Worm (Caenorhabditis elegans) whole organism, L2 larva: Measurements from ENCODE around the gene T28D6.6.
A peak's percentile ranks its signal among the peaks of the same experiment; 100 is the strongest.

Source experiments
- F13H6.1 ChIP-seq: sonication (generic microtip); optimal IDR thresholded peaks from 2 replicates; lab custom pipeline; 2016; ENCODE audit warnings: missing genetic modification characterization, missing compliant biosample characterization
- Y55F3AM.14 ChIP-seq: fragments of 200-800 bp; sonication (Bioruptor generic); optimal IDR thresholded peaks from 2 replicates; lab custom pipeline; 2018; ENCODE audit warnings: mild to moderate bottlenecking, missing genetic modification characterization, missing compliant biosample characterization
- ZK546.5 ChIP-seq: sonication (generic microtip); optimal IDR thresholded peaks from 2 replicates; lab custom pipeline; 2017; ENCODE audit warnings: missing biosample characterization, missing genetic modification characterization
- aly-2 ChIP-seq: fragments of 150-350 bp; optimal IDR thresholded peaks from 2 replicates; lab custom pipeline; 2014; ENCODE audit warnings: missing biosample characterization, missing genetic modification characterization
- ama-1 ChIP-seq: fragments of 150-350 bp; optimal IDR thresholded peaks from 2 replicates; lab custom pipeline; 2018; ENCODE audit warnings: inconsistent platforms
- blmp-1 ChIP-seq: sonication (generic microtip); optimal IDR thresholded peaks from 2 replicates; lab custom pipeline; 2017; ENCODE audit warnings: missing genetic modification characterization, mild to moderate bottlenecking, missing compliant biosample characterization, antibody characterized with exemption, moderate library complexity; ENCODE audit not compliant: insufficient read depth
- ceh-16 ChIP-seq: fragments of 150-350 bp; optimal IDR thresholded peaks from 2 replicates; lab custom pipeline; 2014; ENCODE audit warnings: missing biosample characterization, missing genetic modification characterization
- ceh-82 ChIP-seq: fragments of 150-350 bp; optimal IDR thresholded peaks from 2 replicates; lab custom pipeline; 2014; ENCODE audit warnings: missing biosample characterization, missing genetic modification characterization
- crh-2 ChIP-seq: sonication (generic microtip); optimal IDR thresholded peaks from 2 replicates; lab custom pipeline; 2017; ENCODE audit warnings: missing biosample characterization, missing genetic modification characterization
- egl-27 ChIP-seq: sonication (generic microtip); optimal IDR thresholded peaks from 3 replicates; lab custom pipeline; 2017; ENCODE audit warnings: missing biosample characterization, missing genetic modification reagents, missing genetic modification characterization
- elt-1 ChIP-seq: fragments of 150-350 bp; optimal IDR thresholded peaks from 2 replicates; lab custom pipeline; 2014; ENCODE audit warnings: missing biosample characterization, missing genetic modification characterization
- elt-3 ChIP-seq: sonication (generic microtip); optimal IDR thresholded peaks from 2 replicates; lab custom pipeline; 2017; ENCODE audit warnings: missing biosample characterization, missing genetic modification characterization
- fos-1 ChIP-seq: fragments of 150-350 bp; optimal IDR thresholded peaks from 2 replicates; lab custom pipeline; 2014; ENCODE audit warnings: missing biosample characterization, missing genetic modification characterization
- gmeb-1 ChIP-seq: fragments of 150-350 bp; optimal IDR thresholded peaks from 2 replicates; lab custom pipeline; 2014; ENCODE audit warnings: missing biosample characterization, missing genetic modification characterization
- lin-39 ChIP-seq: fragments of 150-350 bp; optimal IDR thresholded peaks from 2 replicates; lab custom pipeline; 2014; ENCODE audit warnings: missing biosample characterization, missing genetic modification reagents, missing genetic modification characterization
- lsy-2 ChIP-seq, 2 experiments: fragments of 150-350 bp in 1 of 2; sonication (generic microtip) in 1 of 2; optimal IDR thresholded peaks; 2 replicates each; lab custom pipeline; 2014 to 2017; ENCODE audit warnings: missing biosample characterization in 2 of 2, missing genetic modification characterization in 2 of 2
- mbf-1 ChIP-seq: sonication (generic microtip); optimal IDR thresholded peaks from 2 replicates; lab custom pipeline; 2017; ENCODE audit warnings: missing biosample characterization, missing genetic modification characterization
- mdl-1 ChIP-seq, 2 experiments: fragments of 150-350 bp in 1 of 2; sonication (generic microtip) in 1 of 2; optimal IDR thresholded peaks; 2 replicates each; lab custom pipeline; 2017; ENCODE audit warnings: missing biosample characterization in 2 of 2, missing genetic modification characterization in 2 of 2
- nhr-10 ChIP-seq: sonication (generic microtip); optimal IDR thresholded peaks from 2 replicates; lab custom pipeline; 2017; ENCODE audit warnings: missing biosample characterization, missing genetic modification characterization
- nhr-11 ChIP-seq: fragments of 150-350 bp; optimal IDR thresholded peaks from 2 replicates; lab custom pipeline; 2014; ENCODE audit warnings: missing biosample characterization, missing genetic modification characterization
- nhr-12 ChIP-seq: fragments of 150-350 bp; optimal IDR thresholded peaks from 2 replicates; lab custom pipeline; 2014; ENCODE audit warnings: missing biosample characterization, missing genetic modification characterization
- nhr-129 ChIP-seq: fragments of 150-350 bp; optimal IDR thresholded peaks from 2 replicates; lab custom pipeline; 2014; ENCODE audit warnings: missing biosample characterization, missing genetic modification characterization
- nhr-21 ChIP-seq: fragments of 150-350 bp; optimal IDR thresholded peaks from 2 replicates; lab custom pipeline; 2014; ENCODE audit warnings: missing biosample characterization, missing genetic modification characterization
- nhr-23 ChIP-seq: fragments of 150-350 bp; optimal IDR thresholded peaks from 2 replicates; lab custom pipeline; 2014; ENCODE audit warnings: missing biosample characterization, missing genetic modification reagents, missing genetic modification characterization
- nhr-237 ChIP-seq: fragments of 150-350 bp; optimal IDR thresholded peaks from 2 replicates; lab custom pipeline; 2014; ENCODE audit warnings: missing biosample characterization, missing genetic modification characterization
- nhr-25 ChIP-seq: fragments of 150-350 bp; sonication (generic microtip); optimal IDR thresholded peaks from 3 replicates; lab custom pipeline; 2014; ENCODE audit warnings: missing biosample characterization, missing genetic modification characterization
- peb-1 ChIP-seq: fragments of 150-350 bp; optimal IDR thresholded peaks from 2 replicates; lab custom pipeline; 2014; ENCODE audit warnings: missing biosample characterization, missing genetic modification characterization
- sem-4 ChIP-seq: fragments of 150-350 bp; optimal IDR thresholded peaks from 2 replicates; lab custom pipeline; 2014; ENCODE audit warnings: missing biosample characterization, missing genetic modification reagents, missing genetic modification characterization
- skn-1 ChIP-seq: sonication (generic microtip); optimal IDR thresholded peaks from 2 replicates; lab custom pipeline; 2017; ENCODE audit warnings: missing biosample characterization, missing genetic modification characterization
- sma-3 ChIP-seq: sonication (generic microtip); optimal IDR thresholded peaks from 2 replicates; lab custom pipeline; 2016; ENCODE audit warnings: missing genetic modification reagents, missing genetic modification characterization, missing compliant biosample characterization
- sma-9 ChIP-seq, 2 experiments: fragments of 150-350 bp in 1 of 2; sonication (generic microtip) in 1 of 2; optimal IDR thresholded peaks; 2 replicates each; lab custom pipeline; 2014 to 2016; ENCODE audit warnings: missing genetic modification characterization in 2 of 2, mild to moderate bottlenecking in 1 of 2, missing biosample characterization in 1 of 2, missing compliant biosample characterization in 1 of 2, missing genetic modification reagents in 1 of 2, moderate library complexity in 1 of 2
- snpc-4 ChIP-seq: fragments of 150-350 bp; optimal IDR thresholded peaks from 2 replicates; lab custom pipeline; 2014; ENCODE audit warnings: missing biosample characterization, missing genetic modification characterization
- unc-39 ChIP-seq: fragments of 150-350 bp; optimal IDR thresholded peaks from 2 replicates; lab custom pipeline; 2014; ENCODE audit warnings: missing biosample characterization, missing genetic modification characterization
- unc-55 ChIP-seq: fragments of 150-350 bp; sonication (generic microtip); optimal IDR thresholded peaks from 3 replicates; lab custom pipeline; 2014; ENCODE audit warnings: missing biosample characterization, missing genetic modification reagents, missing genetic modification characterization
- unc-62 ChIP-seq: fragments of 150-350 bp; optimal IDR thresholded peaks from 2 replicates; lab custom pipeline; 2014; ENCODE audit warnings: missing biosample characterization, missing genetic modification reagents, missing genetic modification characterization
- zag-1 ChIP-seq: fragments of 150-350 bp; optimal IDR thresholded peaks from 2 replicates; lab custom pipeline; 2014; ENCODE audit warnings: missing biosample characterization, missing genetic modification characterization
- ztf-11 ChIP-seq: sonication (generic microtip); optimal IDR thresholded peaks from 2 replicates; lab custom pipeline; 2017; ENCODE audit warnings: missing biosample characterization, missing genetic modification characterization
- ztf-4 ChIP-seq: fragments of 150-350 bp; optimal IDR thresholded peaks from 2 replicates; lab custom pipeline; 2014; ENCODE audit warnings: missing biosample characterization, missing genetic modification characterization

T28D6.6 gene

ce11 chrIII:11371236-11371635, 28.3 kb upstream of the T28D6.6 start (continued):
- TF ChIP-seq crh-2 (tag; lab: Kevin White, UChicago) (peak; percentile 29), nhr-12 (tag; lab: Kevin White, UChicago) (no peak), unc-55 (GFP tag; lab: Kevin White, UChicago) (peak; percentile 59)

DNA sequence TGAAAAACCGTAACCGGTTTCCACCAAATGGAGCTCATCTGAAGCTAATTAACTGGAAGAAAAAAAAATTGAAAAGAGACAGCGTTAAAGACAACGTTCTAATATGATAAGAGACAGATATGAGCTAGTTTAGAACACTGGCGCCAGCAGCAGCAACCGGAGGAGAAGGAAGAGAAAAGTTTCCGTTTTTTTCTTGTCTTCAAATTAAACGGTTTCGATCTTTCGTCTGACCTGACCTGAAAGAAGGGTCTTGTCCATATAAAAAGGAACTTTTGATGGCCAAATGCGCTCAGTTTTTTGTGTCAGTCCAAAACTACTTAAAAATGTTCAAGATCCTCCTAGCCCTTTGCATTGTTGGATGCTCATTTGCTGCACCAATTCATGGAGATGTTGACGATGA, 23.6 kb upstream of the T28D6.6 start, which contains the start of gene T28D6.3:
T28D6.3 (plus strand) TSS at position 301 of the 400 bp plus-strand sequence.
- TF ChIP-seq sem-4 (tag; lab: Kevin White, UChicago) (no peak), mbf-1 (tag; lab: Kevin White, UChicago) (no peak), nhr-11 (tag; lab: Kevin White, UChicago) (no peak), Y55F3AM.14 (GFP tag; lab: Kevin White, UChicago) (no peak), nhr-25 (tag; lab: Kevin White, UChicago) (no peak), ama-1 (lab: Kevin White, UChicago) (no peak), unc-62 (GFP tag; lab: Kevin White, UChicago) (no peak), ztf-11 (tag; lab: Kevin White, UChicago) (no peak), zag-1 (no peak), fos-1 (tag; lab: Kevin White, UChicago) (no peak), ztf-4 (tag; lab: Kevin White, UChicago) (no peak), skn-1 (tag; lab: Kevin White, UChicago) (no peak), sma-3 (GFP tag; lab: Kevin White, UChicago) (no peak), lsy-2 (tag; optimal IDR thresholded peaks at IDR 0.05; lab: Kevin White, UChicago) (no peak), peb-1 (no peak), blmp-1 (tag; lab: Kevin White, UChicago) (no peak)

ce11 chrIII:11362915-11363314, 20.0 kb upstream of the T28D6.6 start:
- TF ChIP-seq blmp-1 (tag; lab: Kevin White, UChicago): no peak
- no peak for TF ChIP-seq egl-27 (tag; lab: Kevin White, UChicago)
- TF ChIP-seq gmeb-1 (tag; lab: Kevin White, UChicago): no peak
- TF ChIP-seq snpc-4 (tag; lab: Kevin White, UChicago): no peak
- TF ChIP-seq mdl-1 (tag; optimal IDR thresholded peaks at IDR 0.05; lab: Kevin White, UChicago): no peak
- no peak for TF ChIP-seq nhr-11 (tag; lab: Kevin White, UChicago)
- TF ChIP-seq peb-1: no peak
- no peak for TF ChIP-seq unc-39 (tag; lab: Kevin White, UChicago)
- no peak for TF ChIP-seq aly-2 (tag; lab: Kevin White, UChicago)
- TF ChIP-seq nhr-129 (tag; lab: Kevin White, UChicago): no peak
- no peak for TF ChIP-seq sma-9 (GFP tag; optimal IDR thresholded peaks at IDR 0.05; lab: Kevin White, UChicago)
- TF ChIP-seq sma-9 (tag; optimal IDR thresholded peaks at IDR 0.05; lab: Kevin White, UChicago): no peak
- no peak for TF ChIP-seq nhr-12 (tag; lab: Kevin White, UChicago)
- TF ChIP-seq ceh-16 (tag; lab: Kevin White, UChicago): no peak
- TF ChIP-seq lin-39: no peak
- no peak for TF ChIP-seq nhr-237 (tag; lab: Kevin White, UChicago)
- TF ChIP-seq ceh-82: no peak
- no peak for TF ChIP-seq nhr-21 (tag; lab: Kevin White, UChicago)
- TF ChIP-seq zag-1: no peak
- TF ChIP-seq nhr-23 (tag; lab: Kevin White, UChicago): no peak
- TF ChIP-seq elt-3 (tag; lab: Kevin White, UChicago): no peak
- TF ChIP-seq, all 48 proteins: peak for 0

DNA sequence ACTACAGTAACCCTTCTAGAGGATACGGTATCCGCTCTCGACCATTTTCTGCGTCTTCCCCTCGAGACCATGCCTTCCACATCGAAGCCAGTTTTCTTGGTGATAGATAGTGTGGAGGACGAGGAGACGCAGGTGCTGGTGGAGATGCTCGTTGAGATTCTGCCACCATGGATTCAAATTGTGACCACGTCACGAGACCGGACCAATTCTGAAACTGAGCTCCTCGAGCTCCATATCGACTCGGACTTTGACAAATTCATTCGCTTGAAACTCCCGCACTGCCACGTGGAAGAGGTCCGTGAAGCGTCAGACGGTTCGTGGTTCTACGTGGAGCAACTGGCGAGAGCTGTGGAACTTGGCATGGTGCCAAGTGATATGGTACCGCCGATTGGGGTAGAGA, 18.5 kb upstream of the T28D6.6 start:
- TF ChIP-seq sma-9 (GFP tag; optimal IDR thresholded peaks at IDR 0.05; lab: Kevin White, UChicago) (no peak), sma-9 (tag; optimal IDR thresholded peaks at IDR 0.05; lab: Kevin White, UChicago) (no peak), mbf-1 (tag; lab: Kevin White, UChicago) (no peak), elt-1 (no peak)

ce11 chrIII:11360156-11360555, 17.2 kb upstream of the T28D6.6 start, which contains the start of gene T28D6.4:
Gene T28D6.4 (plus strand): TSS chrIII:11360456.
- TF ChIP-seq F13H6.1 (tag; lab: Kevin White, UChicago): no peak
- no peak for TF ChIP-seq ceh-82
- no peak for TF ChIP-seq nhr-25 (tag; lab: Kevin White, UChicago)
- TF ChIP-seq mdl-1 (tag; optimal IDR thresholded peaks at IDR 0.05; lab: Kevin White, UChicago): no peak
- no peak for TF ChIP-seq nhr-10 (tag; lab: Kevin White, UChicago)
- no peak for TF ChIP-seq ZK546.5 (tag; lab: Kevin White, UChicago)
- TF ChIP-seq ceh-16 (tag; lab: Kevin White, UChicago): no peak
